Worm (Caenorhabditis elegans) whole organism, late embryonic: ENCODE results near the gene F55G11.6.

Source experiments
- ama-1 ChIP-seq: fragments of 150-350 bp; optimal IDR thresholded peaks from 2 replicates; lab custom pipeline; 2014
- hlh-13 ChIP-seq: fragments of 200-800 bp; sonication (Bioruptor generic); optimal IDR thresholded peaks from 2 replicates; lab custom pipeline; 2018; ENCODE audit warnings: mild to moderate bottlenecking, missing genetic modification characterization, missing compliant biosample characterization
- odd-2 ChIP-seq: sonication (generic microtip); optimal IDR thresholded peaks from 2 replicates; lab custom pipeline; 2017; ENCODE audit warnings: antibody characterized with exemption, mild to moderate bottlenecking, missing genetic modification characterization, missing compliant biosample characterization

ce11 chrIV:12973336-12973735 is 15.5 kb downstream of the F55G11.6 start, which contains the start of gene F55G11.4:
- no peak for TF ChIP-seq hlh-13 (GFP tag; lab: Kevin White, UChicago)
- TF ChIP-seq odd-2 (tag; lab: Kevin White, UChicago): no peak
- TF ChIP-seq ama-1 (lab: Kevin White, UChicago): no peak
